Worm (Caenorhabditis elegans) whole organism, L2 larva: ENCODE results near the gene ZC449.8.
A peak's percentile ranks its signal among the peaks of the same experiment; 100 is the strongest.

Source experiments
- F13H6.1 ChIP-seq: sonication (generic microtip); optimal IDR thresholded peaks from 2 replicates; lab custom pipeline; 2016; ENCODE audit warnings: missing genetic modification characterization, missing compliant biosample characterization
- R02D3.7 ChIP-seq: fragments of 150-350 bp; optimal IDR thresholded peaks from 2 replicates; lab custom pipeline; 2014; ENCODE audit warnings: missing biosample characterization, missing genetic modification characterization
- Y55F3AM.14 ChIP-seq: fragments of 200-800 bp; sonication (Bioruptor generic); optimal IDR thresholded peaks from 2 replicates; lab custom pipeline; 2018; ENCODE audit warnings: mild to moderate bottlenecking, missing genetic modification characterization, missing compliant biosample characterization
- ZK546.5 ChIP-seq: sonication (generic microtip); optimal IDR thresholded peaks from 2 replicates; lab custom pipeline; 2017; ENCODE audit warnings: missing biosample characterization, missing genetic modification characterization
- alr-1 ChIP-seq: fragments of 150-350 bp; optimal IDR thresholded peaks from 2 replicates; lab custom pipeline; 2014; ENCODE audit warnings: missing biosample characterization, missing genetic modification characterization
- aly-2 ChIP-seq: fragments of 150-350 bp; optimal IDR thresholded peaks from 2 replicates; lab custom pipeline; 2014; ENCODE audit warnings: missing biosample characterization, missing genetic modification characterization
- ama-1 ChIP-seq: fragments of 150-350 bp; optimal IDR thresholded peaks from 2 replicates; lab custom pipeline; 2018; ENCODE audit warnings: inconsistent platforms
- blmp-1 ChIP-seq: sonication (generic microtip); optimal IDR thresholded peaks from 2 replicates; lab custom pipeline; 2017; ENCODE audit warnings: missing genetic modification characterization, mild to moderate bottlenecking, missing compliant biosample characterization, antibody characterized with exemption, moderate library complexity; ENCODE audit not compliant: insufficient read depth
- ceh-16 ChIP-seq: fragments of 150-350 bp; optimal IDR thresholded peaks from 2 replicates; lab custom pipeline; 2014; ENCODE audit warnings: missing biosample characterization, missing genetic modification characterization
- ceh-82 ChIP-seq: fragments of 150-350 bp; optimal IDR thresholded peaks from 2 replicates; lab custom pipeline; 2014; ENCODE audit warnings: missing biosample characterization, missing genetic modification characterization
- crh-2 ChIP-seq: sonication (generic microtip); optimal IDR thresholded peaks from 2 replicates; lab custom pipeline; 2017; ENCODE audit warnings: missing biosample characterization, missing genetic modification characterization
- dmd-4 ChIP-seq: sonication (generic microtip); optimal IDR thresholded peaks from 2 replicates; lab custom pipeline; 2017; ENCODE audit warnings: missing biosample characterization, missing genetic modification characterization
- egl-27 ChIP-seq: sonication (generic microtip); optimal IDR thresholded peaks from 3 replicates; lab custom pipeline; 2017; ENCODE audit warnings: missing biosample characterization, missing genetic modification reagents, missing genetic modification characterization
- fos-1 ChIP-seq: fragments of 150-350 bp; optimal IDR thresholded peaks from 2 replicates; lab custom pipeline; 2014; ENCODE audit warnings: missing biosample characterization, missing genetic modification characterization
- gmeb-1 ChIP-seq: fragments of 150-350 bp; optimal IDR thresholded peaks from 2 replicates; lab custom pipeline; 2014; ENCODE audit warnings: missing biosample characterization, missing genetic modification characterization
- lin-11 ChIP-seq: fragments of 150-350 bp; sonication (generic microtip); optimal IDR thresholded peaks from 2 replicates; lab custom pipeline; 2014; ENCODE audit warnings: missing biosample characterization, missing genetic modification characterization, inconsistent platforms, mixed read lengths
- lin-13 ChIP-seq: fragments of 150-350 bp; optimal IDR thresholded peaks from 2 replicates; lab custom pipeline; 2014; ENCODE audit warnings: missing biosample characterization, missing genetic modification reagents, missing genetic modification characterization
- lin-39 ChIP-seq: fragments of 150-350 bp; optimal IDR thresholded peaks from 2 replicates; lab custom pipeline; 2014; ENCODE audit warnings: missing biosample characterization, missing genetic modification reagents, missing genetic modification characterization
- lsy-2 ChIP-seq, 2 experiments: fragments of 150-350 bp in 1 of 2; sonication (generic microtip) in 1 of 2; optimal IDR thresholded peaks; 2 replicates each; lab custom pipeline; 2014 to 2017; ENCODE audit warnings: missing biosample characterization in 2 of 2, missing genetic modification characterization in 2 of 2
- mbf-1 ChIP-seq: sonication (generic microtip); optimal IDR thresholded peaks from 2 replicates; lab custom pipeline; 2017; ENCODE audit warnings: missing biosample characterization, missing genetic modification characterization
- mdl-1 ChIP-seq, 2 experiments: fragments of 150-350 bp in 1 of 2; sonication (generic microtip) in 1 of 2; optimal IDR thresholded peaks; 2 replicates each; lab custom pipeline; 2017; ENCODE audit warnings: missing biosample characterization in 2 of 2, missing genetic modification characterization in 2 of 2
- nhr-11 ChIP-seq: fragments of 150-350 bp; optimal IDR thresholded peaks from 2 replicates; lab custom pipeline; 2014; ENCODE audit warnings: missing biosample characterization, missing genetic modification characterization
- nhr-12 ChIP-seq: fragments of 150-350 bp; optimal IDR thresholded peaks from 2 replicates; lab custom pipeline; 2014; ENCODE audit warnings: missing biosample characterization, missing genetic modification characterization
- nhr-129 ChIP-seq: fragments of 150-350 bp; optimal IDR thresholded peaks from 2 replicates; lab custom pipeline; 2014; ENCODE audit warnings: missing biosample characterization, missing genetic modification characterization
- nhr-21 ChIP-seq: fragments of 150-350 bp; optimal IDR thresholded peaks from 2 replicates; lab custom pipeline; 2014; ENCODE audit warnings: missing biosample characterization, missing genetic modification characterization
- nhr-237 ChIP-seq: fragments of 150-350 bp; optimal IDR thresholded peaks from 2 replicates; lab custom pipeline; 2014; ENCODE audit warnings: missing biosample characterization, missing genetic modification characterization
- nhr-6 ChIP-seq: fragments of 150-350 bp; optimal IDR thresholded peaks from 2 replicates; lab custom pipeline; 2014; ENCODE audit warnings: missing biosample characterization, missing genetic modification characterization
- nhr-77 ChIP-seq: fragments of 150-350 bp; optimal IDR thresholded peaks from 2 replicates; lab custom pipeline; 2014; ENCODE audit warnings: missing biosample characterization, missing genetic modification characterization
- peb-1 ChIP-seq: fragments of 150-350 bp; optimal IDR thresholded peaks from 2 replicates; lab custom pipeline; 2014; ENCODE audit warnings: missing biosample characterization, missing genetic modification characterization
- sem-4 ChIP-seq: fragments of 150-350 bp; optimal IDR thresholded peaks from 2 replicates; lab custom pipeline; 2014; ENCODE audit warnings: missing biosample characterization, missing genetic modification reagents, missing genetic modification characterization
- sma-3 ChIP-seq: sonication (generic microtip); optimal IDR thresholded peaks from 2 replicates; lab custom pipeline; 2016; ENCODE audit warnings: missing genetic modification reagents, missing genetic modification characterization, missing compliant biosample characterization
- sma-9 ChIP-seq, 2 experiments: fragments of 150-350 bp in 1 of 2; sonication (generic microtip) in 1 of 2; optimal IDR thresholded peaks; 2 replicates each; lab custom pipeline; 2014 to 2016; ENCODE audit warnings: missing genetic modification characterization in 2 of 2, mild to moderate bottlenecking in 1 of 2, missing biosample characterization in 1 of 2, missing compliant biosample characterization in 1 of 2, missing genetic modification reagents in 1 of 2, moderate library complexity in 1 of 2
- snpc-4 ChIP-seq: fragments of 150-350 bp; optimal IDR thresholded peaks from 2 replicates; lab custom pipeline; 2014; ENCODE audit warnings: missing biosample characterization, missing genetic modification characterization
- unc-39 ChIP-seq: fragments of 150-350 bp; optimal IDR thresholded peaks from 2 replicates; lab custom pipeline; 2014; ENCODE audit warnings: missing biosample characterization, missing genetic modification characterization
- unc-55 ChIP-seq: fragments of 150-350 bp; sonication (generic microtip); optimal IDR thresholded peaks from 3 replicates; lab custom pipeline; 2014; ENCODE audit warnings: missing biosample characterization, missing genetic modification reagents, missing genetic modification characterization

ZC449.8 gene

ce11 chrX:4972039-4972581, 43.8 kb upstream of the ZC449.8 start:
- TF ChIP-seq blmp-1 (tag; lab: Kevin White, UChicago) = peak; percentile 15
- TF ChIP-seq nhr-129 (tag; lab: Kevin White, UChicago) = no peak
- peak; percentile 40 for TF ChIP-seq sma-9 (GFP tag; optimal IDR thresholded peaks at IDR 0.05; lab: Kevin White, UChicago)
- no peak for TF ChIP-seq sma-9 (tag; optimal IDR thresholded peaks at IDR 0.05; lab: Kevin White, UChicago)
- peak; percentile 28 for TF ChIP-seq sma-3 (GFP tag; lab: Kevin White, UChicago)
- TF ChIP-seq F13H6.1 (tag; lab: Kevin White, UChicago) = peak; percentile 33
- peak; percentile 9 for TF ChIP-seq nhr-21 (tag; lab: Kevin White, UChicago)

ce11 chrX:4974486-4974885, 41.4 kb upstream of the ZC449.8 start:
- no peak for TF ChIP-seq lsy-2 (tag; optimal IDR thresholded peaks at IDR 0.05; lab: Kevin White, UChicago)
- no peak for TF ChIP-seq crh-2 (tag; lab: Kevin White, UChicago)
- no peak for TF ChIP-seq snpc-4

- no peak for TF ChIP-seq peb-1 (tag; lab: Kevin White, UChicago)
- no peak for TF ChIP-seq mbf-1 (tag; lab: Kevin White, UChicago)
- TF ChIP-seq, all 48 proteins: peak for 0
These were observed 39.3 kb upstream of the ZC449.8 start, which contains the start of gene lfi-1 for ce11 chrX:4976530-4976929. TSS of gene lfi-1 (plus strand) at chrX:4976830.

- TF ChIP-seq nhr-237 (tag; lab: Kevin White, UChicago) = no peak
- TF ChIP-seq aly-2 = no peak
- no peak for TF ChIP-seq nhr-6 (tag; lab: Kevin White, UChicago)
- no peak for TF ChIP-seq egl-27 (tag; lab: Kevin White, UChicago)
- TF ChIP-seq Y55F3AM.14 = no peak
- no peak for TF ChIP-seq mbf-1 (tag; lab: Kevin White, UChicago)
- TF ChIP-seq ceh-82 = no peak
- no peak for TF ChIP-seq lin-39 (tag; lab: Kevin White, UChicago)
- TF ChIP-seq ama-1 (lab: Kevin White, UChicago) = no peak
- TF ChIP-seq gmeb-1 (tag; lab: Kevin White, UChicago) = no peak
- TF ChIP-seq sem-4 (tag; lab: Kevin White, UChicago) = no peak
- TF ChIP-seq unc-39 (tag; lab: Kevin White, UChicago) = no peak
- no peak for TF ChIP-seq ZK546.5
- no peak for TF ChIP-seq ceh-16 (tag; lab: Kevin White, UChicago)
- TF ChIP-seq nhr-12 = no peak
- TF ChIP-seq lin-13 (GFP tag; lab: Kevin White, UChicago) = no peak
These were observed 37.8 kb upstream of the ZC449.8 start for ce11 chrX:4978103-4978502.

ce11 chrX:4979060-4979459, 36.8 kb upstream of the ZC449.8 start:
- TF ChIP-seq lsy-2 (tag; optimal IDR thresholded peaks at IDR 0.05; lab: Kevin White, UChicago) (no peak), alr-1 (tag; lab: Kevin White, UChicago) (no peak), lin-11 (no peak), R02D3.7 (tag; lab: Kevin White, UChicago) (no peak), fos-1 (tag; lab: Kevin White, UChicago) (peak; percentile 74)
- TF ChIP-seq, all 48 proteins: peak for 1

ce11 chrX:4981059-4981458, 34.8 kb upstream of the ZC449.8 start:
- TF ChIP-seq unc-55 (peak; percentile 23), nhr-77 (tag; lab: Kevin White, UChicago) (no peak), nhr-11 (tag; lab: Kevin White, UChicago) (no peak), nhr-12 (no peak), nhr-6 (tag; lab: Kevin White, UChicago) (no peak), nhr-129 (tag; lab: Kevin White, UChicago) (peak; percentile 14), ceh-16 (tag; lab: Kevin White, UChicago) (no peak), fos-1 (tag; lab: Kevin White, UChicago) (no peak), mdl-1 (tag; optimal IDR thresholded peaks at IDR 0.05; lab: Kevin White, UChicago) (peak in 1 of 2 experiments; percentile 8), lin-11 (no peak), nhr-21 (tag; lab: Kevin White, UChicago) (no peak), sma-3 (GFP tag; lab: Kevin White, UChicago) (no peak), nhr-237 (tag; lab: Kevin White, UChicago) (no peak), crh-2 (tag; lab: Kevin White, UChicago) (no peak), ama-1 (lab: Kevin White, UChicago) (no peak), dmd-4 (tag; lab: Kevin White, UChicago) (no peak)
- TF ChIP-seq, all 48 proteins: peak for 3
